Worm (Caenorhabditis elegans): ENCODE data around the gene C42D8.9.

DNA sequence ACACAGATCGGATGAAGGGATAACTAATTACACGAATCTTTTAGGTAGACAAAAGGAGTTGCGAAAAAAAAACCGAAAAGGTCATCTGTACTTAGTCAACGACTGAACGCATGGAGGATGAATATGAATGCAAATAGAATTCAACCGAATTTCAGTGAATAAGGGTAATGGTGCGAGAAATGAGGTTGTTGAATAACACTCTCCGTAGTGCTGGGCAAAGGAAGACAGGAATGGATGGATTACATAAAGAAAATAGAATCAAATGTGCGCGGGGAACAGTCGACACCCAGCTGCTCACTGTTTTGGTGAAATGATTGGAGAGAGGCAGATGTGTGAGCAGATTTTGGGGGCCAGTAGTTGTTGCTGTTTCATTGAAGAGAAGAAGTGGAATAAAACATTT, 17.4 kb upstream of the C42D8.9 start:
- TF ChIP-seq ceh-82 (tag; optimal IDR thresholded peaks at IDR 0.05) (no peak), aly-2 (tag; optimal IDR thresholded peaks at IDR 0.05) (no peak), lsy-2 (tag; optimal IDR thresholded peaks at IDR 0.05) (no peak), ama-1 (optimal IDR thresholded peaks at IDR 0.05) (no peak), ZK546.5 (tag; optimal IDR thresholded peaks at IDR 0.05) (no peak)
